Worm (Caenorhabditis elegans) whole organism, midembryonic: ENCODE results near the gene ugt-66.

Source experiments
- T22C8.4 ChIP-seq: fragments of 200-800 bp; sonication (Bioruptor generic); IDR thresholded peaks from 2 replicates; pipeline ENCODE4 v1.3.6; 2022; ENCODE audit warnings: missing genetic modification characterization, missing compliant biosample characterization
- cog-1 ChIP-seq: sonication (generic microtip); optimal IDR thresholded peaks from 2 replicates; lab custom pipeline; 2016; ENCODE audit warnings: missing genetic modification characterization, missing compliant biosample characterization
- flt-1 ChIP-seq: fragments of 200-800 bp; sonication (Bioruptor generic); IDR thresholded peaks from 2 replicates; pipeline ENCODE4 v1.3.6; 2022; ENCODE audit warnings: missing genetic modification characterization, missing compliant biosample characterization
- klf-2 ChIP-seq: fragments of 200-800 bp; sonication (Bioruptor generic); conservative IDR thresholded peaks from 2 replicates; pipeline ENCODE4 v1.3.6; 2022; ENCODE audit warnings: missing genetic modification reagents, missing genetic modification characterization, missing compliant biosample characterization
- med-1 ChIP-seq: sonication (generic microtip); optimal IDR thresholded peaks from 2 replicates; lab custom pipeline; 2017; ENCODE audit warnings: missing genetic modification characterization, mild to moderate bottlenecking, missing compliant biosample characterization, antibody characterized with exemption, missing genetic modification reagents; ENCODE audit not compliant: insufficient read depth
- ref-1 ChIP-seq: fragments of 200-800 bp; sonication (Bioruptor generic); conservative IDR thresholded peaks from 2 replicates; pipeline ENCODE4 v1.3.6; 2022; ENCODE audit warnings: missing genetic modification reagents, missing genetic modification characterization, missing compliant biosample characterization
- tab-1 ChIP-seq: fragments of 200-800 bp; sonication (Bioruptor generic); IDR thresholded peaks from 2 replicates; pipeline ENCODE4 v1.3.6; 2022; ENCODE audit warnings: missing genetic modification characterization, missing compliant biosample characterization
- ztf-23 ChIP-seq: fragments of 200-800 bp; sonication (Bioruptor generic); IDR thresholded peaks from 2 replicates; pipeline ENCODE4 v1.3.6; 2022; ENCODE audit warnings: missing genetic modification reagents, missing genetic modification characterization, missing compliant biosample characterization
- ztf-29 ChIP-seq: fragments of 200-800 bp; sonication (Bioruptor generic); IDR thresholded peaks from 2 replicates; pipeline ENCODE4 v1.3.6; 2022; ENCODE audit warnings: missing genetic modification reagents, missing genetic modification characterization, missing compliant biosample characterization

The ugt-66 gene

ce11 chrIII:6148684-6149083 is 45.7 kb downstream of the ugt-66 start:
- TF ChIP-seq ztf-23: no peak
- TF ChIP-seq ref-1: no peak

- TF ChIP-seq ztf-29 (GFP tag; lab: Robert Waterston, UW) (no peak), med-1 (no peak), klf-2 (no peak), cog-1 (tag; lab: Kevin White, UChicago) (no peak)
Measured at ce11 chrIII:6147903-6148302, 46.5 kb downstream of the ugt-66 start, which contains the start of gene Y42G9A.2. TSS of gene Y42G9A.2 (plus strand) at chrIII:6148186.

ce11 chrIII:6146797-6147196 is 47.6 kb downstream of the ugt-66 start:
- TF ChIP-seq ref-1: no peak
- TF ChIP-seq med-1: no peak
- TF ChIP-seq tab-1 (GFP tag; lab: Robert Waterston, UW): no peak

- TF ChIP-seq T22C8.4 (GFP tag; lab: Robert Waterston, UW): no peak
- TF ChIP-seq ztf-23: no peak
- no peak for TF ChIP-seq ztf-29 (GFP tag; lab: Robert Waterston, UW)
- no peak for TF ChIP-seq klf-2
- no peak for TF ChIP-seq flt-1 (GFP tag; lab: Robert Waterston, UW)
- no peak for TF ChIP-seq cog-1 (tag; lab: Kevin White, UChicago)
Measured at ce11 chrIII:6145896-6146295, 48.5 kb downstream of the ugt-66 start, which contains the start of gene Y42G9A.3. TSS of gene Y42G9A.3 (plus strand) at chrIII:6146258.

ce11 chrIII:6145309-6145708 is 49.1 kb downstream of the ugt-66 start:
- TF ChIP-seq ref-1 (no peak), ztf-23 (no peak), flt-1 (GFP tag; lab: Robert Waterston, UW) (no peak), klf-2 (no peak), T22C8.4 (GFP tag; lab: Robert Waterston, UW) (no peak), ztf-29 (GFP tag; lab: Robert Waterston, UW) (no peak), tab-1 (GFP tag; lab: Robert Waterston, UW) (no peak), cog-1 (tag; lab: Kevin White, UChicago) (no peak)

- no peak for TF ChIP-seq ref-1
- no peak for TF ChIP-seq ztf-29 (GFP tag; lab: Robert Waterston, UW)
- TF ChIP-seq cog-1 (tag; lab: Kevin White, UChicago): no peak
- TF ChIP-seq tab-1 (GFP tag; lab: Robert Waterston, UW): no peak
- TF ChIP-seq klf-2: no peak
Measured at ce11 chrIII:6144390-6144962, 49.9 kb downstream of the ugt-66 start.
